Worm (Caenorhabditis elegans) whole organism, L2 larva: ENCODE results near the gene F01D5.7.

Source experiments
- C34F6.9 ChIP-seq: fragments of 150-350 bp; optimal IDR thresholded peaks from 2 replicates; lab custom pipeline; 2014; ENCODE audit warnings: missing biosample characterization, missing genetic modification characterization
- blmp-1 ChIP-seq: sonication (generic microtip); optimal IDR thresholded peaks from 2 replicates; lab custom pipeline; 2017; ENCODE audit warnings: missing genetic modification characterization, mild to moderate bottlenecking, missing compliant biosample characterization, antibody characterized with exemption, moderate library complexity; ENCODE audit not compliant: insufficient read depth
- lsy-2 ChIP-seq, 2 experiments: fragments of 150-350 bp in 1 of 2; sonication (generic microtip) in 1 of 2; optimal IDR thresholded peaks; 2 replicates each; lab custom pipeline; 2014 to 2017; ENCODE audit warnings: missing biosample characterization in 2 of 2, missing genetic modification characterization in 2 of 2
- mab-5 ChIP-seq: fragments of 150-350 bp; optimal IDR thresholded peaks from 2 replicates; lab custom pipeline; 2014; ENCODE audit warnings: missing biosample characterization, missing genetic modification characterization
- nhr-25 ChIP-seq: fragments of 150-350 bp; sonication (generic microtip); optimal IDR thresholded peaks from 3 replicates; lab custom pipeline; 2014; ENCODE audit warnings: missing biosample characterization, missing genetic modification characterization
- nhr-6 ChIP-seq: fragments of 150-350 bp; optimal IDR thresholded peaks from 2 replicates; lab custom pipeline; 2014; ENCODE audit warnings: missing biosample characterization, missing genetic modification characterization
- nhr-77 ChIP-seq: fragments of 150-350 bp; optimal IDR thresholded peaks from 2 replicates; lab custom pipeline; 2014; ENCODE audit warnings: missing biosample characterization, missing genetic modification characterization
- sma-3 ChIP-seq: sonication (generic microtip); optimal IDR thresholded peaks from 2 replicates; lab custom pipeline; 2016; ENCODE audit warnings: missing genetic modification reagents, missing genetic modification characterization, missing compliant biosample characterization
- unc-62 ChIP-seq: fragments of 150-350 bp; optimal IDR thresholded peaks from 2 replicates; lab custom pipeline; 2014; ENCODE audit warnings: missing biosample characterization, missing genetic modification reagents, missing genetic modification characterization
- ztf-1 ChIP-seq: fragments of 200-800 bp; sonication (Bioruptor generic); conservative IDR thresholded peaks from 2 replicates; pipeline ENCODE4 v1.3.6; 2022; ENCODE audit warnings: missing genetic modification characterization, missing compliant biosample characterization
- ztf-11 ChIP-seq: sonication (generic microtip); optimal IDR thresholded peaks from 2 replicates; lab custom pipeline; 2017; ENCODE audit warnings: missing biosample characterization, missing genetic modification characterization
- ztf-4 ChIP-seq: fragments of 150-350 bp; optimal IDR thresholded peaks from 2 replicates; lab custom pipeline; 2014; ENCODE audit warnings: missing biosample characterization, missing genetic modification characterization

F01D5.7 gene

DNA sequence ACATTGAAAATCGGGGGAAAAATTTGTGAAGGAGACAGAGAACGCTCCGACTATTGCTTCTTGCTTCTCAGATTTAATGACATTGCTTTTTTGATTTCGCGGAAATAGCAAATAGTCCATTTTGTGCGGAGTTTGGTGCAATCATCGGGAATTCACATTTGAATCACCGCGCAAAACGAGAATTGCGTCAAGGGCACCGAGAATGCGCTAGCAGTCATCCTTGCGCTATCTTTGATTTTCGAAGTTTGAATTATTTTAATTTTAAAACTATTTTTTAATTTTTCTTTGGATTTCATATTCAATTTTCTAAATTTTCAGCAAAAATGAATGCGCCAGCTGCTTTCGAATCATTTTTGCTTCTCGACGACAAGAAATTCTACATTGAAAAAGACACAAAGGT lies 51.3 kb downstream of the F01D5.7 start, which contains the start of gene rpb-11 (continued):
- TF ChIP-seq nhr-6 (tag; lab: Kevin White, UChicago) (peak; percentile 91), ztf-11 (tag; lab: Kevin White, UChicago) (no peak), unc-62 (GFP tag; lab: Kevin White, UChicago) (no peak), ztf-1 (GFP tag; lab: Robert Waterston, UW) (no peak), nhr-25 (peak; percentile 96), mab-5 (peak; percentile 94), lsy-2 (tag; optimal IDR thresholded peaks at IDR 0.05; lab: Kevin White, UChicago) (peak; percentile 93 to 96), sma-3 (peak; percentile 95), nhr-77 (tag; lab: Kevin White, UChicago) (peak; percentile 91), C34F6.9 (tag; lab: Kevin White, UChicago) (peak; percentile 96), blmp-1 (tag; lab: Kevin White, UChicago) (peak; percentile 57), ztf-4 (tag; lab: Kevin White, UChicago) (peak; percentile 74)
